Worm (Caenorhabditis elegans): ENCODE measurements around the gene F08D12.2.
A peak's percentile ranks its signal among the peaks of the same experiment; 100 is the strongest.

F08D12.2 gene

DNA sequence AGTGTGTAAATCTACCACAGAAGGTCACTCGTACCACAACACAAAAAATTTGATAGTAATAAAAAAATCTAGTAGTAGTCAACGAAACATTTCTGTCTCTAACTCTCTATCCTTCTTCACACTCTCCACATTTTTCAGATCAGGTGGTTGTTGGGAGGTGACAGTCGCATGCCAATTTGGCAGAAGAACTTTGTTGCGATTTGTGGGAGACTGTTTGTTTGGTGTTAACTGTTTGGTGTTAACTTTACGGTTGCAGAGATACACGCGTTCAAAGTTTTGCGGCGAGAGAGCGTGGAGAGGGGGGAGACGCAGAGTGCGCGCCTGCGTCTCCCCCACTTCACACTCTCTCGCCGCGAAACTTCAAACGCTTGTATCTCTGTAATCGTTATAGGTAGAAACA, 23.5 kb downstream of the F08D12.2 start:
- no peak for TF ChIP-seq C34F6.9 (tag; optimal IDR thresholded peaks at IDR 0.05)
- peak; percentile 21 for TF ChIP-seq nhr-129 (tag; optimal IDR thresholded peaks at IDR 0.05)
- peak; percentile 56 for TF ChIP-seq nhr-25 (tag; optimal IDR thresholded peaks at IDR 0.05)

DNA sequence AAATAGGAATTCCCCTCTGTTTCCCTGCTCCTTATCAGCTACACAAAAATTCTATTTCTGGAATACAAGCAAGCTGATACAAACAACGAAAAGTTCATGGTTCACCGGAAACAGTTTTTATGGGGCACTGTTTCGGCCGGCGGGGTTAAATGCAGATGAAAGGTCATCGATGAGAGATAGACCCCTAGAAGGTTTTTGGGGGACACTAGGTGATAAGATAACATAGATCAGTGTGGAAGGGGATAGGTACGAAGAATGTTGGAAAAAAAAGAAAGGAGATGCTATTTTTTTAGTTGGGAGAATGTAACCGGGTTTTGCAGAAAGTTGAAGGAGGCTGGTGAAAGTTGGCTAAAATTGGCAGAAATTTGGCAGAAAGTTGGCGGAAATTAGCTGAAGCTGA, 24.1 kb downstream of the F08D12.2 start:
- TF ChIP-seq nhr-77 (tag; optimal IDR thresholded peaks at IDR 0.05): no peak
- TF ChIP-seq mab-5 (tag; optimal IDR thresholded peaks at IDR 0.05): no peak
- no peak for TF ChIP-seq zag-1 (tag; optimal IDR thresholded peaks at IDR 0.05)
- no peak for TF ChIP-seq alr-1 (tag; optimal IDR thresholded peaks at IDR 0.05)
- no peak for TF ChIP-seq ztf-11 (tag; optimal IDR thresholded peaks at IDR 0.05)
- no peak for TF ChIP-seq C34F6.9 (tag; optimal IDR thresholded peaks at IDR 0.05)
- no peak for TF ChIP-seq aly-2 (tag; optimal IDR thresholded peaks at IDR 0.05)
- TF ChIP-seq lin-39 (tag; optimal IDR thresholded peaks at IDR 0.05): no peak
- no peak for TF ChIP-seq nhr-237 (tag; optimal IDR thresholded peaks at IDR 0.05)
- no peak for TF ChIP-seq nhr-23 (tag; optimal IDR thresholded peaks at IDR 0.05)

DNA sequence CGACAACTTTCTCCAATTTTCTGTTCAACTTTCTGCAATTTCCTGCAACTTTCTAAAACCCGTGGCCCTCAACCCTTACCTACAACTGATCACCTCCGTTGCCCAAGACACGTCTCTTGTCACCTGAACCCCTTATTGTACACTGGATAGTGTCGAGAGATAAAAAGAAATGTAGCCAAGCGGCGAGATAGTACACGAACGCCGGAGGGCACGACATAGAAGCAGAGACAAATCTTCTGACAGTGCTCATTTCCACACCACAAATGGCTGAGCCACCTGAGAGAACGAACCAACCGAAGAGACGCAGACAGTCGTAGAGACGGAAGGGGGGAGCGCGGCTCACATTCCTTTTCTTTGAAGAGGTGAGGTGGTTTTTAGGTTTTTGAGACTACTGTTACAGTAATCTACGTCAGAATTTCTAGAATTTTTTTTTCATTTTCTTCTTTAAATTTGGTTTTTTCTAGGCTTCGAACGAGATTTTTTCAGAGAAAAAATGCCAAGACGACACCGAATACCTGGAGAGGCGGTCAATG, 26.3 kb downstream of the F08D12.2 start, which contains the start of gene K12H6.12:
K12H6.12 (plus strand) TSS at position 483 of the 533 bp plus-strand sequence.
- TF ChIP-seq F13H6.1 (tag; optimal IDR thresholded peaks at IDR 0.05) (peak; percentile 0), nhr-25 (tag; optimal IDR thresholded peaks at IDR 0.05) (no peak), ztf-4 (tag; optimal IDR thresholded peaks at IDR 0.05) (no peak)

ce11 chrII:2815017-2815416, 33.6 kb downstream of the F08D12.2 start:
- TF ChIP-seq unc-62 (GFP tag; optimal IDR thresholded peaks at IDR 0.05) (no peak), lin-39 (tag; optimal IDR thresholded peaks at IDR 0.05) (no peak), lsy-2 (tag; optimal IDR thresholded peaks at IDR 0.05) (no peak), unc-55 (GFP tag; optimal IDR thresholded peaks at IDR 0.05) (no peak), mab-5 (tag; optimal IDR thresholded peaks at IDR 0.05) (no peak), aly-2 (tag; optimal IDR thresholded peaks at IDR 0.05) (no peak), nhr-237 (tag; optimal IDR thresholded peaks at IDR 0.05) (no peak), sem-4 (tag; optimal IDR thresholded peaks at IDR 0.05) (no peak), mdl-1 (tag; optimal IDR thresholded peaks at IDR 0.05) (no peak), fos-1 (tag; optimal IDR thresholded peaks at IDR 0.05) (no peak), ztf-1 (GFP tag; conservative IDR thresholded peaks at IDR 0.05) (no peak), F13H6.1 (tag; optimal IDR thresholded peaks at IDR 0.05) (no peak), nhr-11 (tag; optimal IDR thresholded peaks at IDR 0.05) (no peak), lin-11 (tag; optimal IDR thresholded peaks at IDR 0.05) (no peak), crh-2 (tag; optimal IDR thresholded peaks at IDR 0.05) (no peak)

ce11 chrII:2815444-2815843, 34.0 kb downstream of the F08D12.2 start, which contains the start of gene K12H6.2:
K12H6.2 (minus strand) TSS chrII:2815544.
- TF ChIP-seq sem-4 (tag; optimal IDR thresholded peaks at IDR 0.05) (no peak), mbf-1 (tag; optimal IDR thresholded peaks at IDR 0.05) (no peak), nhr-129 (tag; optimal IDR thresholded peaks at IDR 0.05) (no peak), ztf-11 (tag; optimal IDR thresholded peaks at IDR 0.05) (no peak), egl-27 (tag; optimal IDR thresholded peaks at IDR 0.05) (no peak), C34F6.9 (tag; optimal IDR thresholded peaks at IDR 0.05) (no peak), nhr-237 (tag; optimal IDR thresholded peaks at IDR 0.05) (no peak), dmd-4 (tag; optimal IDR thresholded peaks at IDR 0.05) (no peak), zag-1 (tag; optimal IDR thresholded peaks at IDR 0.05) (no peak), lin-39 (tag; optimal IDR thresholded peaks at IDR 0.05) (no peak), blmp-1 (tag; optimal IDR thresholded peaks at IDR 0.05; ENCODE audit: insufficient read depth) (no peak), Y55F3AM.14 (GFP tag; optimal IDR thresholded peaks at IDR 0.05) (no peak)

DNA sequence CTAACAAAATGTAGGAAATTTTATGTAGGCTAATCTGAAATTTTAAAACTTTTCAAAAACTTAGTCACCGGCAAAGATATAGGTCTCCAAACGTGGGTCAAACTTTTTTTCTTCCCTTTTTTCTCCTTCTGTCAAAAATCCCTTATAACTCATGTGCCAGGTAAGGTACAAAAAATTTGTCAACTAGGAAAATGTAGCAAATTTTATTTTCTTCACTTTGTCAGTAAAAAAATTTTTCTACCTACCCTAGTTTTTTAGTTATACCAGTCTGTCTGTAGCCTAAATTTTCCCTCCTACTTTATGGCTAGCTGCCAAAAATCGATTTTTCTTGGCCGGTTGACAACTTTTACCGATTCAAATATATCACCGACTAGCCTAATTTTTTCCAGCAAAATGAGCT, 35.2 kb downstream of the F08D12.2 start, which contains the start of gene set-13:
set-13 (plus strand) TSS at position 301 of the 400 bp plus-strand sequence.
- TF ChIP-seq aly-2 (tag; optimal IDR thresholded peaks at IDR 0.05) (no peak), gmeb-1 (tag; optimal IDR thresholded peaks at IDR 0.05) (no peak), nhr-77 (tag; optimal IDR thresholded peaks at IDR 0.05) (no peak), mdl-1 (tag; optimal IDR thresholded peaks at IDR 0.05) (no peak)

Measured in whole organism, L2 larva.